Worm (Caenorhabditis elegans): ENCODE results near the gene gpa-4.
A peak's percentile ranks its signal among the peaks of the same experiment; 100 is the strongest.

The gpa-4 gene

DNA sequence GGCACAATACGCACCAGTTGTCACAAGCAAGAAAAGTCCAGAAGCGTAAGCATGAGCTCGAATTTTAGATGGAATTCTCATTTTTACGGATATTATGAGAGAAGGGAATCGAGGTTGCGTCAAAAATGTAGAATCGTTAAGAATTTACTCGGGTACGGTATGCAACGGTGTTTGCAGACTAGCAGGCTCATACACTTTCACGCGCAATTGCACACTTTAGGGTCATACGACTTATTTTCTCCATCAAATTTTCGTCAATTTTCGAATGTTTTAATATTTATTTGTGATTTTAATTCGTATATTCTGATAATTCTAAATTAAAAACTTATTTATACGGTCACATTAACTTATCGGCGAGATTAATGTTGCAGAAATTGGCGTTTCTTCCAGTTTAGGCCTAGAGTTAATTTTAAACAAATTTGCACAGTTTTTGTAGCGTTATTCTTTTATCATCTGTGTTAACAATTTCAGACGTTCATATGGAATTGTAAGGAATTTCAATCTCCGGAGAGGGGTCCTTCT lies 8.0 kb upstream of the gpa-4 start, which contains the start of the genes T07A9.15 and nog-1 (continued):
- TF ChIP-seq daf-12 (tag; optimal IDR thresholded peaks at IDR 0.05), result no peak
- TF ChIP-seq pha-4 (tag; optimal IDR thresholded peaks at IDR 0.05), result peak; percentile 80
- no peak for TF ChIP-seq zag-1 (tag; optimal IDR thresholded peaks at IDR 0.05)
- no peak for TF ChIP-seq nhr-67 (tag; optimal IDR thresholded peaks at IDR 0.05)

DNA sequence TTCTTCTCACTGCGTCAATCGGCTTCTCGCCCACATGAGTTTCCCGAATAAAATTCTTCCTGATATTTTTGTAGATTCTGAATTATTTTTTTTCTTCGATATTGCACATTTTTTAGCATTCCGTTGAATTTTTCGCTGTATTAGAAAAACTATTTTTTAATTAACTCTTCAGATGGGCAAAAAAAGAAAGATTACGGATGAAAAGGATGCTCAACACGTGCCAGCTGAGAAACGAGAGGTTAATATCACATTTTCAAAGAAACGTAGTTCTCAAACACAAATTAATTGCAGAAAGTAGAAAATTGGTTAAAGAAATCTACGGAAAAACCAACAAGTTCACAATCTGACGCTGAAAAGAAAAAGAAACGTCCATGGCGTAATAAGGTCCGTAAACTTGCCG lies 5.1 kb upstream of the gpa-4 start, which contains the start of gene rrp-8:
TSS of gene rrp-8 (plus strand) at position 173 of the 400 bp plus-strand sequence.
- TF ChIP-seq hmg-11 (tag; optimal IDR thresholded peaks at IDR 0.05) (no peak), sea-2 (GFP tag; optimal IDR thresholded peaks at IDR 0.05) (no peak), elt-3 (tag; optimal IDR thresholded peaks at IDR 0.05) (no peak), mml-1 (tag; optimal IDR thresholded peaks at IDR 0.05) (no peak), fkh-2 (tag; optimal IDR thresholded peaks at IDR 0.05) (no peak)

ce11 chrIV:408892-409291 lies 7.4 kb downstream of the gpa-4 start:
- peak; percentile 4 for TF ChIP-seq pha-4 (tag; optimal IDR thresholded peaks at IDR 0.05)
- peak; percentile 10 for TF ChIP-seq pqm-1 (tag; optimal IDR thresholded peaks at IDR 0.05)
- TF ChIP-seq nhr-77 (tag; optimal IDR thresholded peaks at IDR 0.05), result no peak
- no peak for TF ChIP-seq nhr-43 (tag; optimal IDR thresholded peaks at IDR 0.05; ENCODE audit: poor library complexity, severe bottlenecking)
- TF ChIP-seq ceh-82 (tag; optimal IDR thresholded peaks at IDR 0.05), result no peak
- TF ChIP-seq ztf-11 (tag; optimal IDR thresholded peaks at IDR 0.05), result no peak
- no peak for TF ChIP-seq R02D3.7 (tag; optimal IDR thresholded peaks at IDR 0.05)
- TF ChIP-seq jun-1 (tag; optimal IDR thresholded peaks at IDR 0.05), result no peak
- no peak for TF ChIP-seq fkh-2 (tag; optimal IDR thresholded peaks at IDR 0.05)
- peak; percentile 53 for TF ChIP-seq elt-2 (tag; optimal IDR thresholded peaks at IDR 0.05)
- no peak for TF ChIP-seq nfya-1 (tag; optimal IDR thresholded peaks at IDR 0.05; ENCODE audit: insufficient read depth)
- no peak for TF ChIP-seq skn-1 (tag; optimal IDR thresholded peaks at IDR 0.05)

- no peak for TF ChIP-seq skn-1 (tag; optimal IDR thresholded peaks at IDR 0.05)
Observed at ce11 chrIV:409935-410334, 8.4 kb downstream of the gpa-4 start, which contains the start of gene kgb-1. TSS of gene kgb-1 (minus strand) at chrIV:410035.

DNA sequence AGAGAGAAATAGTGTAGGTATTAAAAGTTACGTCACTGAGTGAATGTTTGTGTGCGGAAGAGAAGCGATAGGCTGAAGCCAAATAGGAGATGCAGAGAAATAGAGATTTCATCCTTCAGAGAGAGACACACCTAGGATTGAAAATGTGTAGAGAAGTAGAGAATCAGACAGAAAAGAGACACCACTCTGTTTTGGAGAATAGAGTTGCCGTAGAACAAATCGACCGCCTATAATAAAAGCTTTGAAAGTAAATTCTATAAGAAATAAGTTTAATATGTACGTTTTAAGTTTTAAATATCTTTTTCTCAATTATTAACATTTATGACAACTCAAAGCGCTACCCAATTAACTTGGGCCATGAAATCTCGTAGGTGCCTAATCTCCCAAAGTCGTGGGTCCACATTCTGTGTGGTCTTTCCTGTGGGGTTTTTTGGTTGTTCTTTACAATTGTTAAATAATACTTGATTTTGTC lies 9.0 kb downstream of the gpa-4 start, which contains the start of gene T07A9.12:
TSS of gene T07A9.12 (plus strand) at position 448 of the 472 bp plus-strand sequence.
- no peak for TF ChIP-seq ztf-4 (tag; optimal IDR thresholded peaks at IDR 0.05)
- no peak for TF ChIP-seq fkh-10 (GFP tag; optimal IDR thresholded peaks at IDR 0.05)
- no peak for TF ChIP-seq nhr-12 (tag; optimal IDR thresholded peaks at IDR 0.05)
- no peak for TF ChIP-seq fos-1 (tag; optimal IDR thresholded peaks at IDR 0.05)
- no peak for TF ChIP-seq egl-5 (tag; optimal IDR thresholded peaks at IDR 0.05)
- TF ChIP-seq egl-27 (tag; optimal IDR thresholded peaks at IDR 0.05), result no peak
- TF ChIP-seq nhr-237 (tag; optimal IDR thresholded peaks at IDR 0.05), result no peak
- no peak for TF ChIP-seq ceh-9 (tag; optimal IDR thresholded peaks at IDR 0.05)
- no peak for TF ChIP-seq eor-1 (tag; optimal IDR thresholded peaks at IDR 0.05)
- peak; percentile 65 for TF ChIP-seq jun-1 (tag; optimal IDR thresholded peaks at IDR 0.05)
- TF ChIP-seq nhr-43 (tag; optimal IDR thresholded peaks at IDR 0.05; ENCODE audit: poor library complexity, severe bottlenecking), result peak; percentile 68
- TF ChIP-seq elt-3 (tag; optimal IDR thresholded peaks at IDR 0.05), result no peak
- TF ChIP-seq ztf-11 (tag; optimal IDR thresholded peaks at IDR 0.05), result no peak
- peak; percentile 53 for TF ChIP-seq nhr-25 (tag; optimal IDR thresholded peaks at IDR 0.05)
- no peak for TF ChIP-seq tbx-2 (tag; optimal IDR thresholded peaks at IDR 0.05)
- TF ChIP-seq mml-1 (tag; optimal IDR thresholded peaks at IDR 0.05), result no peak
- TF ChIP-seq skn-1 (tag; optimal IDR thresholded peaks at IDR 0.05), result peak; percentile 79
- TF ChIP-seq unc-62 (GFP tag; optimal IDR thresholded peaks at IDR 0.05), result no peak
- TF ChIP-seq nhr-67 (tag; optimal IDR thresholded peaks at IDR 0.05), result no peak
- no peak for TF ChIP-seq lin-39 (tag; optimal IDR thresholded peaks at IDR 0.05)
- no peak for TF ChIP-seq elt-1 (tag; optimal IDR thresholded peaks at IDR 0.05)
- peak; percentile 73 for TF ChIP-seq elt-2 (tag; optimal IDR thresholded peaks at IDR 0.05)
- TF ChIP-seq lin-15B (tag; optimal IDR thresholded peaks at IDR 0.05), result peak; percentile 56
- no peak for TF ChIP-seq aly-2 (tag; optimal IDR thresholded peaks at IDR 0.05)
- TF ChIP-seq daf-12 (tag; optimal IDR thresholded peaks at IDR 0.05), result no peak
- no peak for TF ChIP-seq ceh-16 (tag; optimal IDR thresholded peaks at IDR 0.05)
- TF ChIP-seq lsy-12 (tag; optimal IDR thresholded peaks at IDR 0.05), result peak; percentile 43
- no peak for TF ChIP-seq sea-2 (GFP tag; optimal IDR thresholded peaks at IDR 0.05)
- no peak for TF ChIP-seq ama-1 (optimal IDR thresholded peaks at IDR 0.05)
- TF ChIP-seq snpc-4 (tag; optimal IDR thresholded peaks at IDR 0.05), result peak; percentile 11
- peak; percentile 13 for TF ChIP-seq nhr-77 (tag; optimal IDR thresholded peaks at IDR 0.05)
- peak; percentile 20 for TF ChIP-seq ceh-28 (tag; optimal IDR thresholded peaks at IDR 0.05)
- TF ChIP-seq nfya-1 (tag; optimal IDR thresholded peaks at IDR 0.05; ENCODE audit: insufficient read depth), result peak; percentile 76
- TF ChIP-seq unc-39 (tag; optimal IDR thresholded peaks at IDR 0.05), result no peak
- TF ChIP-seq nhr-11 (tag; optimal IDR thresholded peaks at IDR 0.05), result no peak
- no peak for TF ChIP-seq nhr-28 (tag; optimal IDR thresholded peaks at IDR 0.05)
- TF ChIP-seq mdl-1 (tag; optimal IDR thresholded peaks at IDR 0.05), result no peak
- peak; percentile 59 for TF ChIP-seq hmg-11 (tag; optimal IDR thresholded peaks at IDR 0.05)
